Fruit fly (Drosophila melanogaster): ENCODE results near the gene CG9427.

DNA sequence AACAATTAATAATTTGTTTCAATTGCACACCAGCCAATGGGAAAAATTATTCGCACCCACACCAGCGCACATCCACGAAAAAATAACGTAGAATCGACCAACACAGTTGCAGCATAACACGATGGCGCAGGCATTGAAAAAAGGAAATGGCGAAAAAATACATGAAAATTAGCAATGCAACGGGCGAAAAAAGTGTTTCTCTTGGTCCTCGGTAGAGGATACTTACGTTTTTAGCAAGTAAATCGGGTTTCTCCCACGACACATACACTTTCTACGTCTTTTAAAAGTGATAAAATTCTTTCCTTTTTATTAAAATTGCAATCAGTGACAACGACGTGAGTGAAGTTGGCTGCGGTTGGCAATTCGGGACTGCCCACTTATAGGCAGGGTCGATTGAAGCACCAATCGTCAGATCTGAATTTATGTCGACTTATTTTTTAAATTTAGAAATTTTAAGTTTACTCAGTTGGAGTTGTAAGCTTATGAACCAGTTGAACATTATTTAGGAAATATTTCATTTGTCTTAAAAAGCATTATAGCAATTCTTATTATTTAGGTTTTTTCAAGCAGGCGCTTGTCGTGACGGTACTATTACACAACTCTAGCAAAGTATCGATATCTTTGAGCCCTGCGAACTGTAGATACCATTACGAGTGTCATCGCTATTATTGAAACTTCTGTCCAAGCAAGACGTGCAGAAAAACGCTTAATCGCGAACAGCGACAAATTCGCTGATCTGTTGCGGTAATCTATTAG, 49.2 kb downstream of the CG9427 start, which contains the start of the genes Kap-alpha3 and Son:
- TF ChIP-seq h (GFP tag; optimal IDR thresholded peaks at IDR 0.05) (peak; percentile 92), Hr78 (GFP tag; optimal IDR thresholded peaks at IDR 0.05) (no peak), OdsH (GFP tag; optimal IDR thresholded peaks at IDR 0.05) (peak; percentile 82)

Measured in whole organism, wandering third instar larva.